Fruit fly (Drosophila melanogaster) whole organism, embryonic: Measurements from ENCODE around the gene Sulf1.
A peak's percentile ranks its signal among the peaks of the same experiment; 100 is the strongest.

ENCODE experiments used
- CG11093 ChIP-seq: fragments of 200-800 bp; sonication (Bioruptor generic); IDR thresholded peaks from 3 replicates; pipeline ENCODE4 v1.3.6; 2022; ENCODE audit warnings: missing biosample characterization, missing genetic modification characterization
- CG12744 ChIP-seq: fragments of 200-800 bp; sonication (Bioruptor generic); optimal IDR thresholded peaks from 2 replicates; lab custom pipeline; 2016; ENCODE audit warnings: missing biosample characterization, missing genetic modification characterization
- CG17829 ChIP-seq: fragments of 200-800 bp; optimal IDR thresholded peaks from 2 replicates; lab custom pipeline; 2019; ENCODE audit warnings: missing biosample characterization, mild to moderate bottlenecking, missing genetic modification characterization, moderate library complexity
- CG31388 ChIP-seq: fragments of 200-800 bp; sonication (Bioruptor generic); optimal IDR thresholded peaks from 2 replicates; lab custom pipeline; 2016; ENCODE audit warnings: missing biosample characterization, missing genetic modification characterization
- CG33557 ChIP-seq: fragments of 200-800 bp; sonication (Bioruptor generic); optimal IDR thresholded peaks from 2 replicates; lab custom pipeline; 2019; ENCODE audit warnings: missing biosample characterization, mild to moderate bottlenecking, missing genetic modification characterization, moderate library complexity
- CG4707 ChIP-seq: fragments of 200-800 bp; sonication (Bioruptor generic); optimal IDR thresholded peaks from 2 replicates; lab custom pipeline; 2018; ENCODE audit warnings: missing biosample characterization, mild to moderate bottlenecking, missing genetic modification characterization, moderate library complexity
- Scr ChIP-seq: fragments of 200-800 bp; sonication (Bioruptor generic); IDR thresholded peaks from 2 replicates; pipeline ENCODE4 v1.3.6; 2022; ENCODE audit warnings: missing biosample characterization, missing genetic modification characterization; ENCODE audit not compliant: partially characterized antibody
- bcd ChIP-seq: fragments of 200-800 bp; sonication (Bioruptor generic); optimal IDR thresholded peaks from 2 replicates; lab custom pipeline; 2017; ENCODE audit warnings: missing biosample characterization, mild to moderate bottlenecking, missing genetic modification characterization
- p53 ChIP-seq: fragments of 200-800 bp; sonication (Bioruptor generic); optimal IDR thresholded peaks from 2 replicates; lab custom pipeline; 2016; ENCODE audit warnings: missing biosample characterization, missing genetic modification characterization
- pan ChIP-seq, 4 experiments: fragments of >200 bp in 3 of 4; fragments of 200-800 bp in 1 of 4; sonication (Bioruptor generic) in 1 of 4; optimal IDR thresholded peaks in 3 of 4; IDR thresholded peaks in 1 of 4; 2 replicates each; pipeline versions ENCODE4 v1.3.6 to Lab custom; 2017 to 2022; ENCODE audit warnings: missing biosample characterization in 2 of 4, missing genetic modification characterization in 2 of 4, mixed read lengths in 1 of 4
- scrt ChIP-seq: fragments of 200-800 bp; sonication (Bioruptor generic); optimal IDR thresholded peaks from 2 replicates; lab custom pipeline; 2018; ENCODE audit warnings: missing biosample characterization, mild to moderate bottlenecking, missing genetic modification characterization, moderate library complexity
- sens ChIP-seq: fragments of 200-800 bp; sonication (Bioruptor generic); peaks from one replicate; lab custom pipeline; 2016; ENCODE audit warnings: missing biosample characterization, missing genetic modification characterization
- sr ChIP-seq: fragments of 200-800 bp; sonication (Bioruptor generic); IDR thresholded peaks from 3 replicates; pipeline ENCODE4 v1.3.6; 2022; ENCODE audit warnings: missing biosample characterization, missing genetic modification characterization
- ssp ChIP-seq: fragments of 200-800 bp; sonication (Bioruptor generic); IDR thresholded peaks from 2 replicates; pipeline ENCODE4 v1.3.6; 2022; ENCODE audit warnings: missing biosample characterization, missing genetic modification characterization

DNA sequence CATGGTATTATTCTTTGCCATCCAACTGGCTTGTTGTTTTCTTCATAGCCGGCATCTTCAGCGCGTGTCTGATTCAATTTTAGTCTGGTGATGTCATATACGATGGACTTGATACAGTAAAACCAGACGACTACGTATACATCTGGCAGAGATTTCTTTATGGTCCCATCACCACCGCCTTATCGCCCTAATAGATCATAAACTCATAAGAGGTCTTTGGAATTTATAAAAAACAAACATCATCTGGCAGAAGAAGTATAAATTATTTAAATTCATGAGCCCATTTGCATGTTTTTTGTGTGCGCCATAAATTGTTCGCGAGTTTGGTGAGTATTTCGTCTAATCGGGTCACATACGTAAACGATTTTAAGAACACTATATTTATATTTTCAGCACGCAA, 8.9 kb upstream of the Sulf1 start:
- TF ChIP-seq scrt (GFP tag; lab: Kevin White, UChicago) (no peak), pan (optimal IDR thresholded peaks at IDR 0.05; lab: Kevin White, UChicago) (no peak), pan (GFP tag; optimal IDR thresholded peaks at IDR 0.05 in 1 of 2, IDR thresholded peaks at IDR 0.05 in 1 of 2) (no peak), ssp (GFP tag; lab: Robert Waterston, UW) (no peak), bcd (GFP tag; lab: Kevin White, UChicago) (no peak), Scr (GFP tag; lab: Robert Waterston, UW) (no peak), p53 (GFP tag; lab: Kevin White, UChicago) (no peak), sr (no peak), CG4707 (GFP tag; lab: Kevin White, UChicago) (no peak), CG31388 (GFP tag; lab: Kevin White, UChicago) (no peak), CG11093 (no peak), sens (GFP tag; lab: Kevin White, UChicago) (peak; percentile 61), CG12744 (GFP tag; lab: Kevin White, UChicago) (no peak), CG33557 (GFP tag; lab: Kevin White, UChicago) (no peak), CG17829 (tag; lab: Kevin White, UChicago) (no peak)
